Fruit fly (Drosophila melanogaster) whole organism, embryonic: ENCODE data around the gene bun.

Experiments
- C15 ChIP-seq: fragments of 200-800 bp; sonication (Bioruptor generic); IDR thresholded peaks from 3 replicates; pipeline ENCODE4 v1.3.6; 2022; ENCODE audit warnings: missing biosample characterization, missing genetic modification characterization
- CG10959 ChIP-seq: fragments of 200-800 bp; sonication (Bioruptor generic); IDR thresholded peaks from 2 replicates; pipeline ENCODE4 v1.3.6; 2022; ENCODE audit warnings: missing biosample characterization, missing genetic modification characterization
- CG16779 ChIP-seq: fragments of 200-800 bp; sonication (Bioruptor generic); IDR thresholded peaks from 2 replicates; pipeline ENCODE4 v1.3.6; 2022; ENCODE audit warnings: missing biosample characterization, missing genetic modification characterization
- CG17359 ChIP-seq: fragments of 200-800 bp; sonication (Bioruptor generic); optimal IDR thresholded peaks from 3 replicates; lab custom pipeline; 2018; ENCODE audit warnings: missing biosample characterization, mild to moderate bottlenecking, missing genetic modification characterization, moderate library complexity
- CG7372 ChIP-seq: fragments of 200-800 bp; sonication (Bioruptor generic); IDR thresholded peaks from 2 replicates; pipeline ENCODE4 v1.3.6; 2022; ENCODE audit warnings: missing biosample characterization, missing genetic modification characterization
- NC2α ChIP-seq: fragments of 200-800 bp; sonication (Bioruptor generic); optimal IDR thresholded peaks from 2 replicates; lab custom pipeline; 2016; ENCODE audit warnings: missing biosample characterization, missing genetic modification characterization
- Sin3A ChIP-seq: fragments of >200 bp; optimal IDR thresholded peaks from 2 replicates; lab custom pipeline; 2018
- YL-1 ChIP-seq: fragments of 200-800 bp; sonication (Bioruptor generic); optimal IDR thresholded peaks from 3 replicates; lab custom pipeline; 2017; ENCODE audit warnings: missing biosample characterization, mild to moderate bottlenecking, missing genetic modification characterization
- cas ChIP-seq: fragments of 200-800 bp; sonication (Bioruptor generic); IDR thresholded peaks from 2 replicates; pipeline ENCODE4 v1.3.6; 2022; ENCODE audit warnings: missing biosample characterization, missing genetic modification characterization
- yki ChIP-seq: fragments of >200 bp; optimal IDR thresholded peaks from 3 replicates; lab custom pipeline; 2018

dm6 chr2L:12415485-12416137 lies 130.8 kb downstream of the bun start:
- TF ChIP-seq NC2α (GFP tag; lab: Kevin White, UChicago) (no peak), YL-1 (GFP tag; lab: Kevin White, UChicago) (no peak), yki (lab: Kevin White, UChicago) (no peak), C15 (GFP tag; lab: Robert Waterston, UW) (no peak), CG17359 (no peak), CG7372 (GFP tag; lab: Robert Waterston, UW) (no peak), CG16779 (GFP tag; lab: Robert Waterston, UW) (no peak), Sin3A (no peak), cas (GFP tag; lab: Robert Waterston, UW) (no peak), CG10959 (GFP tag; lab: Robert Waterston, UW) (no peak)
